Fruit fly (Drosophila melanogaster) whole organism, embryonic: ENCODE measurements around the gene mus302.

Source experiments
- CG10321 ChIP-seq: fragments of 200-800 bp; sonication (Bioruptor generic); IDR thresholded peaks from 2 replicates; pipeline ENCODE4 v1.3.6; 2022; ENCODE audit warnings: missing biosample characterization, missing genetic modification characterization
- CG10565 ChIP-seq: fragments of 200-800 bp; sonication (Bioruptor generic); optimal IDR thresholded peaks from 3 replicates; lab custom pipeline; 2016; ENCODE audit warnings: missing biosample characterization, mild to moderate bottlenecking, missing genetic modification characterization
- CG15479 ChIP-seq: fragments of 200-800 bp; sonication (Bioruptor generic); optimal IDR thresholded peaks from 3 replicates; lab custom pipeline; 2019; ENCODE audit warnings: missing biosample characterization, mild to moderate bottlenecking, missing genetic modification characterization, moderate library complexity
- CG2129 ChIP-seq: fragments of 200-800 bp; sonication (Bioruptor generic); IDR thresholded peaks from 2 replicates; pipeline ENCODE4 v1.3.6; 2022; ENCODE audit warnings: missing biosample characterization, missing genetic modification characterization; ENCODE audit not compliant: partially characterized antibody
- CG30403 ChIP-seq: fragments of 200-800 bp; sonication (Bioruptor generic); optimal IDR thresholded peaks from 3 replicates; lab custom pipeline; 2016; ENCODE audit warnings: missing biosample characterization, missing genetic modification characterization
- CG3163 ChIP-seq: fragments of 200-800 bp; sonication (Bioruptor generic); optimal IDR thresholded peaks from 3 replicates; lab custom pipeline; 2016; ENCODE audit warnings: missing biosample characterization, missing genetic modification characterization
- CG5245 ChIP-seq: fragments of 200-800 bp; sonication (Bioruptor generic); optimal IDR thresholded peaks from 3 replicates; lab custom pipeline; 2016; ENCODE audit warnings: missing biosample characterization, missing genetic modification characterization
- MBD-R2 ChIP-seq: fragments of 200-800 bp; sonication (Bioruptor generic); IDR thresholded peaks from 2 replicates; pipeline ENCODE4 v1.3.6; 2022; ENCODE audit warnings: missing biosample characterization, missing genetic modification characterization
- ap ChIP-seq: fragments of 200-800 bp; sonication (Bioruptor generic); IDR thresholded peaks from 2 replicates; pipeline ENCODE4 v1.3.6; 2022; ENCODE audit warnings: missing biosample characterization, missing genetic modification characterization
- bowl ChIP-seq: fragments of 200-800 bp; sonication (Bioruptor generic); IDR thresholded peaks from 2 replicates; pipeline ENCODE4 v1.3.6; 2022; ENCODE audit warnings: missing biosample characterization, missing genetic modification characterization
- chm ChIP-seq: fragments of 200-800 bp; sonication (Bioruptor generic); IDR thresholded peaks from 2 replicates; pipeline ENCODE4 v1.3.6; 2022; ENCODE audit warnings: missing biosample characterization, missing genetic modification characterization
- gcm ChIP-seq: fragments of 200-800 bp; sonication (Bioruptor generic); optimal IDR thresholded peaks from 2 replicates; lab custom pipeline; 2019; ENCODE audit warnings: missing biosample characterization, mild to moderate bottlenecking, missing genetic modification characterization, moderate library complexity
- ken ChIP-seq: fragments of 200-800 bp; sonication (Bioruptor generic); IDR thresholded peaks from 3 replicates; pipeline ENCODE4 v1.3.6; 2022; ENCODE audit warnings: missing biosample characterization, missing genetic modification characterization

DNA sequence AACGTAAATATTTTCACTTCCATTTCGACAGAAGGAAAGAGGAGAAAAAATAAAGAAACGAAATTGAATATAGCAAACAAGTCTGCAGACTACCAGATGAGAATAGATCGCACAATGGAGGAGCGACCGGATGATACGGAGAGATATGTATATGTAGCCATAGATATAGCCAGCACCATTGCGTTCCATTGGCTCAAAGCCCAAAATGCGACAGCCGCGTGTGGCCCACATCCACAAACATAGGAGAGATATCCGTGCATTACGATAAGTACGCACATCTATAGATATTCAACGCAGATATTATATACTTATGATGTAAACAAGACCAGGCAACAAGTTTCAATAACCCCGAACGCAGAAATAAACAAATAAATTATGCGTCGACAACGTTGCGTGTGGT is 23.7 kb upstream of the mus302 start:
- no peak for TF ChIP-seq CG10565
- TF ChIP-seq MBD-R2 (GFP tag; lab: Robert Waterston, UW) = no peak
- no peak for TF ChIP-seq bowl (GFP tag; lab: Robert Waterston, UW)
- no peak for TF ChIP-seq gcm (GFP tag; lab: Kevin White, UChicago)
- TF ChIP-seq CG2129 (GFP tag; lab: Robert Waterston, UW) = no peak
- no peak for TF ChIP-seq CG10321
- TF ChIP-seq CG3163 = no peak
- TF ChIP-seq ken = no peak
- TF ChIP-seq ap = no peak
- TF ChIP-seq CG5245 = no peak
- no peak for TF ChIP-seq CG30403
- no peak for TF ChIP-seq chm (GFP tag; lab: Robert Waterston, UW)
- no peak for TF ChIP-seq CG15479 (GFP tag; lab: Kevin White, UChicago)
